Fruit fly (Drosophila melanogaster) whole organism, wandering third instar larva: ENCODE results near the gene betaTub85D.

Source experiments
- Jra ChIP-seq: sonication (Bioruptor generic); optimal IDR thresholded peaks from 2 replicates; lab custom pipeline; 2016; ENCODE audit warnings: missing biosample characterization, missing genetic modification characterization
- N ChIP-seq: fragments of >200 bp; optimal IDR thresholded peaks from 2 replicates; lab custom pipeline; 2018; ENCODE audit warnings: missing biosample characterization, missing external identifiers, missing genetic modification characterization
- jim ChIP-seq: fragments of 175-275, 200-325 bp; sonication (Bioruptor generic); optimal IDR thresholded peaks from 2 replicates; lab custom pipeline; 2016; ENCODE audit warnings: missing biosample characterization, mild to moderate bottlenecking, missing genetic modification characterization
- psq ChIP-seq: fragments of 200-800 bp; sonication (Bioruptor generic); optimal IDR thresholded peaks from 3 replicates; lab custom pipeline; 2017; ENCODE audit warnings: missing biosample characterization, mild to moderate bottlenecking, missing genetic modification characterization, moderate library complexity
- rgr ChIP-seq: fragments of 200-800 bp; sonication (Bioruptor generic); optimal IDR thresholded peaks from 3 replicates; lab custom pipeline; 2016; ENCODE audit warnings: missing biosample characterization, mild to moderate bottlenecking, missing genetic modification characterization
- usp ChIP-seq: fragments of >200 bp; optimal IDR thresholded peaks from 2 replicates; lab custom pipeline; 2017; ENCODE audit warnings: missing biosample characterization, missing genetic modification characterization

dm6 chr3R:9456373-9456772 is 46.3 kb upstream of the betaTub85D start, which contains the start of gene GstZ1:
- TF ChIP-seq N (GFP tag; lab: Kevin White, UChicago) (no peak), rgr (GFP tag; lab: Kevin White, UChicago) (no peak), usp (GFP tag; lab: Kevin White, UChicago) (no peak), Jra (GFP tag; lab: Kevin White, UChicago) (no peak), psq (no peak), jim (GFP tag; lab: Kevin White, UChicago) (no peak)
